Worm (Caenorhabditis elegans) whole organism, young adult: ENCODE measurements around the gene phy-3.
A peak's percentile ranks its signal among the peaks of the same experiment; 100 is the strongest.

Source experiments
- C06A6.2 ChIP-seq: fragments of 200-800 bp; sonication (Bioruptor generic); conservative IDR thresholded peaks from 2 replicates; pipeline ENCODE4 v1.3.6; 2022; ENCODE audit warnings: missing genetic modification characterization, missing compliant biosample characterization
- Y53G8AR.9 ChIP-seq: fragments of 200-800 bp; sonication (Bioruptor generic); conservative IDR thresholded peaks from 2 replicates; pipeline ENCODE4 v1.3.6; 2022; ENCODE audit warnings: missing genetic modification reagents, missing genetic modification characterization, missing compliant biosample characterization
- ama-1 ChIP-seq, 3 experiments: fragments of 150-350 bp in 1 of 3; sonication (generic microtip) in 2 of 3; optimal IDR thresholded peaks; 2 replicates each; lab custom pipeline; 2014 to 2018; ENCODE audit warnings: missing biosample characterization in 2 of 3, missing genetic modification characterization in 2 of 3, missing genetic modification reagents in 2 of 3
- efl-1 ChIP-seq: fragments of 150-350 bp; optimal IDR thresholded peaks from 2 replicates; lab custom pipeline; 2014; ENCODE audit warnings: missing biosample characterization, missing genetic modification reagents, missing genetic modification characterization
- egl-18 ChIP-seq: fragments of 200-800 bp; sonication (Bioruptor generic); IDR thresholded peaks from 2 replicates; pipeline ENCODE4 v1.3.6; 2022; ENCODE audit warnings: missing genetic modification reagents, missing genetic modification characterization, missing compliant biosample characterization
- nhr-179 ChIP-seq: sonication (generic microtip); optimal IDR thresholded peaks from 2 replicates; lab custom pipeline; 2016; ENCODE audit warnings: mild to moderate bottlenecking, missing genetic modification characterization, missing compliant biosample characterization
- pha-4 ChIP-seq: fragments of 150-350 bp; sonication (generic microtip); optimal IDR thresholded peaks from 2 replicates; lab custom pipeline; 2014; ENCODE audit warnings: missing biosample characterization, missing genetic modification reagents, missing genetic modification characterization
- unc-130 ChIP-seq: sonication (generic microtip); optimal IDR thresholded peaks from 2 replicates; lab custom pipeline; 2016; ENCODE audit warnings: missing genetic modification reagents, missing genetic modification characterization, missing compliant biosample characterization
- ztf-3 ChIP-seq: fragments of 200-800 bp; sonication (Bioruptor generic); optimal IDR thresholded peaks from 2 replicates; lab custom pipeline; 2018; ENCODE audit warnings: mild to moderate bottlenecking, missing genetic modification characterization, missing compliant biosample characterization

- TF ChIP-seq C06A6.2 (no peak), unc-130 (peak; percentile 25), egl-18 (no peak), efl-1 (GFP tag; lab: Kevin White, UChicago) (peak; percentile 80), ztf-3 (no peak), pha-4 (tag; lab: Kevin White, UChicago) (no peak), ama-1 (optimal IDR thresholded peaks at IDR 0.05; lab: Kevin White, UChicago) (no peak), ama-1 (GFP tag; optimal IDR thresholded peaks at IDR 0.05; lab: Kevin White, UChicago) (no peak), nhr-179 (tag; lab: Kevin White, UChicago) (no peak), Y53G8AR.9 (0 out of 2 replicates have a peak, but pooled peaks have one; percentile 66)
Observed at ce11 chrV:16794828-16795354, 38.1 kb upstream of the phy-3 start, which contains the start of the genes ctps-1 and pus-1.
